Worm (Caenorhabditis elegans): ENCODE measurements around the gene Y14H12B.2.

- no peak for TF ChIP-seq ztf-11 (tag; optimal IDR thresholded peaks at IDR 0.05)
- no peak for TF ChIP-seq nhr-77 (tag; optimal IDR thresholded peaks at IDR 0.05)
- TF ChIP-seq skn-1 (tag; optimal IDR thresholded peaks at IDR 0.05), result no peak
- no peak for TF ChIP-seq spr-3 (GFP tag; optimal IDR thresholded peaks at IDR 0.05)
- TF ChIP-seq ZK337.2 (GFP tag; IDR thresholded peaks at IDR 0.05), result no peak
- TF ChIP-seq nhr-28 (tag; optimal IDR thresholded peaks at IDR 0.05), result no peak
- TF ChIP-seq daf-12 (tag; optimal IDR thresholded peaks at IDR 0.05), result no peak
- TF ChIP-seq fos-1 (tag; optimal IDR thresholded peaks at IDR 0.05), result no peak
- TF ChIP-seq sdz-12 (GFP tag; optimal IDR thresholded peaks at IDR 0.05), result no peak
- no peak for TF ChIP-seq lin-39 (tag; optimal IDR thresholded peaks at IDR 0.05)
- TF ChIP-seq mep-1 (tag; optimal IDR thresholded peaks at IDR 0.05), result no peak
- TF ChIP-seq ZK546.5 (tag; optimal IDR thresholded peaks at IDR 0.05), result no peak
These were observed 26.8 kb downstream of the Y14H12B.2 start, which contains the start of the genes F53C3.11 and fbxb-103 for ce11 chrII:3906615-3907190.
